In the genomic region with DNA sequence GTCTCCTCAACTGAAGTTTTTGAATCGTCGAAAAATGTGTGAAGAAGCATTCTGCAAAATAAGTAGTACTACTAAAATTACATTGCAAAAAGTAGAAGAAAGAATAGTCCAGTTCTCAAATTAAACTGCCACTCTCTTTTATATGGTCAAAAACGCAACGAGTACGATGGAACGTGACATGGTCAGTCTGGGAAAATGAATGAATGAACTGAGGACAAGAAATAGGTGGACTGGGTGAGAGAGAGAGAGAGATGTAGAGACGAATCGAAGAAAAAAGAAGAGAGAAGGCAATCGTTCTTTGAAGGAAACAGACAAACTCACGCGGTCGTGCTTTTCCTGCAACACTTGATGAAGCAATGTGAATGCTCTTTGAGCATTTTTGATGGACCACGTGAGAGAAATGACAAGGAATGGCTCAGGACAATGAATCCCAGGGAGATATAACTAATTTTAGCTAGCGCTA, we compare ENCODE assay signal across 3 worm cellular contexts.
TF ChIP-seq lines count a peak whose summit lies in the region.

A gene (minus strand): TSS at position 51 of the 463 bp plus-strand sequence.

TF ChIP-seq in whole organism, L1 larva, 84 proteins besides CTCF, POLR2A, EP300 and RAD21 (continued from another document and continues in another):
- TF ChIP-seq Y116A8C.19 (tag; optimal IDR thresholded peaks at IDR 0.05; lab: Kevin White, UChicago; ENCODE audit: borderline replicate concordance) = no peak
- TF ChIP-seq snu-23 (GFP tag; optimal IDR thresholded peaks at IDR 0.05; lab: Kevin White, UChicago) = peak; percentile 89
- peak; percentile 21 for TF ChIP-seq skn-1 (tag; optimal IDR thresholded peaks at IDR 0.05; lab: Kevin White, UChicago)
- TF ChIP-seq ceh-63 (GFP tag; optimal IDR thresholded peaks at IDR 0.05; lab: Kevin White, UChicago) = no peak
- peak; percentile 67 for TF ChIP-seq mef-2 (tag; optimal IDR thresholded peaks at IDR 0.05; lab: Kevin White, UChicago)
- no peak for TF ChIP-seq ces-1 (GFP tag; optimal IDR thresholded peaks at IDR 0.05; lab: Kevin White, UChicago)
- TF ChIP-seq C04F5.9 (tag; optimal IDR thresholded peaks at IDR 0.05; lab: Kevin White, UChicago) = no peak
- TF ChIP-seq dpl-1 (GFP tag; optimal IDR thresholded peaks at IDR 0.05; lab: Kevin White, UChicago) = peak; percentile 33 to 60 (median 53)
- TF ChIP-seq alr-1 (tag; optimal IDR thresholded peaks at IDR 0.05; lab: Kevin White, UChicago; ENCODE audit: borderline replicate concordance) = no peak
- TF ChIP-seq nhr-84 (tag; optimal IDR thresholded peaks at IDR 0.05; lab: Kevin White, UChicago) = no peak
- TF ChIP-seq sox-4 (tag; optimal IDR thresholded peaks at IDR 0.05; lab: Kevin White, UChicago) = no peak
- no peak for TF ChIP-seq zip-4 (GFP tag; optimal IDR thresholded peaks at IDR 0.05; lab: Kevin White, UChicago)
- no peak for TF ChIP-seq unc-98 (GFP tag; IDR thresholded peaks at IDR 0.05; lab: Robert Waterston, UW)
- TF ChIP-seq unc-130 (tag; optimal IDR thresholded peaks at IDR 0.05; lab: Kevin White, UChicago) = peak; percentile 85
- TF ChIP-seq isw-1 (GFP tag; IDR thresholded peaks at IDR 0.05; lab: Robert Waterston, UW) = peak; percentile 27
- TF ChIP-seq lir-3 (tag; optimal IDR thresholded peaks at IDR 0.05; lab: Kevin White, UChicago; ENCODE audit: poor library complexity) = peak; percentile 78
- no peak for TF ChIP-seq efl-3 (GFP tag; optimal IDR thresholded peaks at IDR 0.05; lab: Kevin White, UChicago)
- no peak for TF ChIP-seq ets-5 (GFP tag; IDR thresholded peaks at IDR 0.05; lab: Robert Waterston, UW)
- peak; percentile 79 for TF ChIP-seq nhr-85 (tag; lab: Kevin White, UChicago)
- TF ChIP-seq tbx-2 (tag; optimal IDR thresholded peaks at IDR 0.05; lab: Kevin White, UChicago) = peak; percentile 82
- TF ChIP-seq xbp-1 (tag; optimal IDR thresholded peaks at IDR 0.05; lab: Kevin White, UChicago) = peak; percentile 52
- no peak for TF ChIP-seq hpl-2 (GFP tag; optimal IDR thresholded peaks at IDR 0.05; lab: Kevin White, UChicago)
- TF ChIP-seq mdl-1 (tag; optimal IDR thresholded peaks at IDR 0.05; lab: Kevin White, UChicago) = peak in 1 of 2 experiments; percentile 97
- no peak for TF ChIP-seq unc-62 (GFP tag; optimal IDR thresholded peaks at IDR 0.05; lab: Kevin White, UChicago)
- peak; percentile 22 to 54 for TF ChIP-seq efl-1 (optimal IDR thresholded peaks at IDR 0.05; lab: Kevin White, UChicago)
- TF ChIP-seq efl-1 (GFP tag; optimal IDR thresholded peaks at IDR 0.05 in 1 of 2; lab: Kevin White, UChicago) = peak; percentile 26 to 93
- TF ChIP-seq hlh-17 (GFP tag; optimal IDR thresholded peaks at IDR 0.05; lab: Kevin White, UChicago; ENCODE audit: borderline replicate concordance) = no peak
- TF ChIP-seq fkh-10 (GFP tag; optimal IDR thresholded peaks at IDR 0.05; lab: Kevin White, UChicago) = peak; percentile 8
- TF ChIP-seq ceh-82 (tag; optimal IDR thresholded peaks at IDR 0.05; lab: Kevin White, UChicago) = peak in 2 of 3 experiments; percentile 14 to 41
- no peak for TF ChIP-seq zag-1 (tag; optimal IDR thresholded peaks at IDR 0.05; lab: Kevin White, UChicago)
- TF ChIP-seq irx-1 (tag; optimal IDR thresholded peaks at IDR 0.05; lab: Kevin White, UChicago) = no peak
- TF ChIP-seq sup-37 (GFP tag; optimal IDR thresholded peaks at IDR 0.05; lab: Kevin White, UChicago) = no peak
- peak; percentile 71 for TF ChIP-seq ztf-4 (tag; optimal IDR thresholded peaks at IDR 0.05; lab: Kevin White, UChicago)
- peak; percentile 30 for TF ChIP-seq nhr-90 (tag; optimal IDR thresholded peaks at IDR 0.05; lab: Kevin White, UChicago; ENCODE audit: poor library complexity)
- TF ChIP-seq F16B12.6 (tag; optimal IDR thresholded peaks at IDR 0.05; lab: Kevin White, UChicago) = no peak
- no peak for TF ChIP-seq hlh-4 (tag; optimal IDR thresholded peaks at IDR 0.05; lab: Kevin White, UChicago)
- peak; percentile 7 for TF ChIP-seq aly-2 (tag; optimal IDR thresholded peaks at IDR 0.05; lab: Kevin White, UChicago)
- no peak for TF ChIP-seq ztf-11 (tag; optimal IDR thresholded peaks at IDR 0.05; lab: Kevin White, UChicago)
- peak; percentile 96 for TF ChIP-seq lin-14 (GFP tag; optimal IDR thresholded peaks at IDR 0.05; lab: Kevin White, UChicago)
- no peak for TF ChIP-seq vab-15 (tag; optimal IDR thresholded peaks at IDR 0.05; lab: Kevin White, UChicago)
- TF ChIP-seq nhr-71 (tag; optimal IDR thresholded peaks at IDR 0.05; lab: Kevin White, UChicago) = peak; percentile 92
- TF ChIP-seq grh-1 (GFP tag; IDR thresholded peaks at IDR 0.05; lab: Robert Waterston, UW) = no peak

TF ChIP-seq in whole organism, L2 larva, 48 proteins besides CTCF, POLR2A, EP300 and RAD21 (continued from another document):
- TF ChIP-seq blmp-1 (tag; optimal IDR thresholded peaks at IDR 0.05; lab: Kevin White, UChicago; ENCODE audit: insufficient read depth) (no peak), lin-13 (GFP tag; optimal IDR thresholded peaks at IDR 0.05; lab: Kevin White, UChicago) (no peak), nhr-25 (tag; optimal IDR thresholded peaks at IDR 0.05; lab: Kevin White, UChicago) (peak; percentile 60), elt-1 (tag; optimal IDR thresholded peaks at IDR 0.05; lab: Kevin White, UChicago) (no peak), C34F6.9 (tag; optimal IDR thresholded peaks at IDR 0.05; lab: Kevin White, UChicago) (peak; percentile 82), lin-11 (tag; optimal IDR thresholded peaks at IDR 0.05; lab: Kevin White, UChicago) (no peak)

TF ChIP-seq in whole organism, L4 larva, 104 proteins besides CTCF, POLR2A, EP300 and RAD21 (continued from another document):
- TF ChIP-seq dpl-1 (GFP tag; optimal IDR thresholded peaks at IDR 0.05; lab: Kevin White, UChicago) = peak; percentile 11
- TF ChIP-seq ama-1 (optimal IDR thresholded peaks at IDR 0.05; lab: Kevin White, UChicago) = peak; percentile 86
- TF ChIP-seq nhr-10 (tag; optimal IDR thresholded peaks at IDR 0.05; lab: Kevin White, UChicago) = no peak
- TF ChIP-seq lir-3 (tag; optimal IDR thresholded peaks at IDR 0.05; lab: Kevin White, UChicago) = no peak
- TF ChIP-seq unc-130 (GFP tag; optimal IDR thresholded peaks at IDR 0.05; lab: Kevin White, UChicago) = no peak
- no peak for TF ChIP-seq dmd-8 (GFP tag; IDR thresholded peaks at IDR 0.05; lab: Robert Waterston, UW)
- TF ChIP-seq ztf-11 (tag; optimal IDR thresholded peaks at IDR 0.05; lab: Kevin White, UChicago) = no peak
- TF ChIP-seq daf-8 (GFP tag; IDR thresholded peaks at IDR 0.05; lab: Robert Waterston, UW) = no peak
- no peak for TF ChIP-seq pha-4 (GFP tag; IDR thresholded peaks at IDR 0.05; lab: Robert Waterston, UW)
- TF ChIP-seq pha-4 (tag; optimal IDR thresholded peaks at IDR 0.05; lab: Kevin White, UChicago) = peak; percentile 36
- TF ChIP-seq nhr-11 (tag; optimal IDR thresholded peaks at IDR 0.05; lab: Kevin White, UChicago) = peak; percentile 61
- TF ChIP-seq zip-2 (tag; optimal IDR thresholded peaks at IDR 0.05; lab: Kevin White, UChicago) = no peak
- TF ChIP-seq nhr-48 (tag; optimal IDR thresholded peaks at IDR 0.05; lab: Kevin White, UChicago) = peak; percentile 66
- TF ChIP-seq nhr-237 (tag; optimal IDR thresholded peaks at IDR 0.05; lab: Kevin White, UChicago) = no peak
- no peak for TF ChIP-seq skn-1 (tag; optimal IDR thresholded peaks at IDR 0.05; lab: Kevin White, UChicago)
- no peak for TF ChIP-seq sdz-12 (GFP tag; optimal IDR thresholded peaks at IDR 0.05; lab: Kevin White, UChicago)
